Worm (Caenorhabditis elegans) whole organism, late embryonic: ENCODE results near the gene best-16.
A peak's percentile ranks its signal among the peaks of the same experiment; 100 is the strongest.

Experiments
- C08G9.2 ChIP-seq: sonication (generic microtip); optimal IDR thresholded peaks from 2 replicates; lab custom pipeline; 2016; ENCODE audit warnings: mild to moderate bottlenecking, missing genetic modification characterization, moderate library complexity, missing compliant biosample characterization
- C38D4.7 ChIP-seq: fragments of 200-800 bp; sonication (Bioruptor generic); optimal IDR thresholded peaks from 2 replicates; lab custom pipeline; 2018; ENCODE audit warnings: mild to moderate bottlenecking, missing genetic modification characterization, moderate library complexity, missing compliant biosample characterization
- F13H6.1 ChIP-seq: sonication (generic microtip); optimal IDR thresholded peaks from 2 replicates; lab custom pipeline; 2016; ENCODE audit warnings: missing genetic modification characterization, missing compliant biosample characterization
- K02D7.2 ChIP-seq: sonication (generic microtip); optimal IDR thresholded peaks from 2 replicates; lab custom pipeline; 2017; ENCODE audit warnings: mild to moderate bottlenecking, missing genetic modification characterization, missing compliant biosample characterization
- Y22D7AL.16 ChIP-seq: sonication (generic microtip); optimal IDR thresholded peaks from 2 replicates; lab custom pipeline; 2016; ENCODE audit warnings: missing genetic modification characterization, missing compliant biosample characterization
- ahr-1 ChIP-seq: sonication (generic microtip); optimal IDR thresholded peaks from 2 replicates; lab custom pipeline; 2016; ENCODE audit warnings: missing genetic modification characterization, missing compliant biosample characterization
- ceh-14 ChIP-seq: sonication (generic microtip); optimal IDR thresholded peaks from 2 replicates; lab custom pipeline; 2016; ENCODE audit warnings: missing genotype, missing genetic modification characterization, missing compliant biosample characterization
- ceh-18 ChIP-seq: sonication (generic microtip); optimal IDR thresholded peaks from 2 replicates; lab custom pipeline; 2016; ENCODE audit warnings: missing genetic modification characterization, missing compliant biosample characterization
- ceh-19 ChIP-seq: fragments of 200-800 bp; sonication (Bioruptor generic); optimal IDR thresholded peaks from 2 replicates; lab custom pipeline; 2018; ENCODE audit warnings: mild to moderate bottlenecking, missing genetic modification characterization, missing compliant biosample characterization
- ceh-2 ChIP-seq: sonication (generic microtip); optimal IDR thresholded peaks from 2 replicates; lab custom pipeline; 2016; ENCODE audit warnings: missing genotype, missing genetic modification characterization, missing compliant biosample characterization
- ceh-22 ChIP-seq: sonication (generic microtip); optimal IDR thresholded peaks from 2 replicates; lab custom pipeline; 2017; ENCODE audit warnings: missing biosample characterization, missing genetic modification characterization
- ceh-24 ChIP-seq: sonication (generic microtip); optimal IDR thresholded peaks from 2 replicates; lab custom pipeline; 2016; ENCODE audit warnings: mild to moderate bottlenecking, missing genetic modification characterization, missing compliant biosample characterization
- ceh-30 ChIP-seq: fragments of 150-350 bp; optimal IDR thresholded peaks from 2 replicates; lab custom pipeline; 2014; ENCODE audit warnings: missing biosample characterization, missing genetic modification characterization
- ceh-31 ChIP-seq: sonication (generic microtip); optimal IDR thresholded peaks from 2 replicates; lab custom pipeline; 2016; ENCODE audit warnings: missing genetic modification characterization, missing compliant biosample characterization
- ceh-34 ChIP-seq: sonication (generic microtip); optimal IDR thresholded peaks from 2 replicates; lab custom pipeline; 2016; ENCODE audit warnings: mild to moderate bottlenecking, missing genetic modification characterization, missing compliant biosample characterization
- ceh-45 ChIP-seq: fragments of 200-800 bp; sonication (Bioruptor generic); IDR thresholded peaks from 2 replicates; pipeline ENCODE4 v1.3.6; 2022; ENCODE audit warnings: missing genetic modification reagents, missing genetic modification characterization, missing compliant biosample characterization
- ceh-48 ChIP-seq: sonication (generic microtip); optimal IDR thresholded peaks from 2 replicates; lab custom pipeline; 2016; ENCODE audit warnings: missing genetic modification characterization, inconsistent platforms, missing compliant biosample characterization
- ceh-6 ChIP-seq: fragments of 200-800 bp; sonication (Bioruptor generic); optimal IDR thresholded peaks from 2 replicates; lab custom pipeline; 2018; ENCODE audit warnings: mild to moderate bottlenecking, missing genetic modification characterization, missing compliant biosample characterization
- ceh-9 ChIP-seq: sonication (generic microtip); optimal IDR thresholded peaks from 2 replicates; lab custom pipeline; 2016; ENCODE audit warnings: mild to moderate bottlenecking, missing genetic modification characterization, inconsistent platforms, missing compliant biosample characterization
- che-1 ChIP-seq: sonication (generic microtip); optimal IDR thresholded peaks from 2 replicates; lab custom pipeline; 2016; ENCODE audit warnings: mild to moderate bottlenecking, missing genetic modification characterization, missing compliant biosample characterization
- dmd-4 ChIP-seq: sonication (generic microtip); optimal IDR thresholded peaks from 2 replicates; lab custom pipeline; 2016; ENCODE audit warnings: borderline replicate concordance, missing genetic modification characterization, missing compliant biosample characterization
- elt-2 ChIP-seq: sonication (generic microtip); optimal IDR thresholded peaks from 2 replicates; lab custom pipeline; 2016; ENCODE audit warnings: missing genetic modification reagents, missing genetic modification characterization, missing compliant biosample characterization
- ets-4 ChIP-seq: sonication (generic microtip); optimal IDR thresholded peaks from 2 replicates; lab custom pipeline; 2016; ENCODE audit warnings: missing genetic modification characterization, missing compliant biosample characterization
- fkh-6 ChIP-seq: sonication (generic microtip); optimal IDR thresholded peaks from 2 replicates; lab custom pipeline; 2016; ENCODE audit warnings: missing genetic modification characterization, missing compliant biosample characterization
- gmeb-2 ChIP-seq: sonication (generic microtip); optimal IDR thresholded peaks from 2 replicates; lab custom pipeline; 2016; ENCODE audit warnings: missing genetic modification characterization, inconsistent platforms, missing compliant biosample characterization
- hlh-13 ChIP-seq: fragments of 200-800 bp; sonication (Bioruptor generic); optimal IDR thresholded peaks from 2 replicates; lab custom pipeline; 2018; ENCODE audit warnings: mild to moderate bottlenecking, missing genetic modification characterization, missing compliant biosample characterization
- hlh-15 ChIP-seq: sonication (generic microtip); optimal IDR thresholded peaks from 2 replicates; lab custom pipeline; 2016; ENCODE audit warnings: missing genetic modification characterization, missing compliant biosample characterization
- hlh-6 ChIP-seq: sonication (generic microtip); optimal IDR thresholded peaks from 2 replicates; lab custom pipeline; 2016; ENCODE audit warnings: missing genotype, missing genetic modification characterization, missing compliant biosample characterization
- lim-6 ChIP-seq: sonication (generic microtip); optimal IDR thresholded peaks from 2 replicates; lab custom pipeline; 2016; ENCODE audit warnings: missing genetic modification characterization, missing compliant biosample characterization
- madf-2 ChIP-seq: sonication (generic microtip); optimal IDR thresholded peaks from 2 replicates; lab custom pipeline; 2017; ENCODE audit warnings: missing genetic modification characterization, missing compliant biosample characterization
- mec-3 ChIP-seq: sonication (generic microtip); optimal IDR thresholded peaks from 2 replicates; lab custom pipeline; 2016; ENCODE audit warnings: borderline replicate concordance, missing genetic modification characterization, missing compliant biosample characterization
- nfya-1 ChIP-seq: sonication (generic microtip); optimal IDR thresholded peaks from 2 replicates; lab custom pipeline; 2017; ENCODE audit warnings: missing genetic modification characterization, mild to moderate bottlenecking, missing compliant biosample characterization, antibody characterized with exemption, moderate library complexity
- npax-4 ChIP-seq: sonication (generic microtip); optimal IDR thresholded peaks from 2 replicates; lab custom pipeline; 2016; ENCODE audit warnings: missing genetic modification characterization, missing compliant biosample characterization
- odd-2 ChIP-seq: sonication (generic microtip); optimal IDR thresholded peaks from 2 replicates; lab custom pipeline; 2017; ENCODE audit warnings: antibody characterized with exemption, mild to moderate bottlenecking, missing genetic modification characterization, missing compliant biosample characterization
- pag-3 ChIP-seq: sonication (generic microtip); optimal IDR thresholded peaks from 2 replicates; lab custom pipeline; 2016; ENCODE audit warnings: missing compliant biosample characterization, missing genetic modification characterization, borderline replicate concordance
- pat-9 ChIP-seq: fragments of 200-800 bp; sonication (Bioruptor generic); optimal IDR thresholded peaks from 2 replicates; lab custom pipeline; 2018; ENCODE audit warnings: mild to moderate bottlenecking, missing genetic modification characterization, moderate library complexity, missing compliant biosample characterization
- pax-1 ChIP-seq: fragments of 150-350 bp; optimal IDR thresholded peaks from 2 replicates; lab custom pipeline; 2014; ENCODE audit warnings: missing biosample characterization, missing genetic modification characterization
- pros-1 ChIP-seq: fragments of 150-350 bp; optimal IDR thresholded peaks from 2 replicates; lab custom pipeline; 2014; ENCODE audit warnings: missing biosample characterization, missing genetic modification reagents, missing genetic modification characterization
- ref-2 ChIP-seq: sonication (generic microtip); optimal IDR thresholded peaks from 2 replicates; lab custom pipeline; 2016; ENCODE audit warnings: missing genetic modification characterization, missing compliant biosample characterization
- sdc-2 ChIP-seq: sonication (generic microtip); optimal IDR thresholded peaks from 2 replicates; lab custom pipeline; 2016; ENCODE audit warnings: missing genotype, missing genetic modification characterization, missing compliant biosample characterization
- sox-2 ChIP-seq: fragments of 200-800 bp; sonication (Bioruptor generic); IDR thresholded peaks from 2 replicates; pipeline ENCODE4 v1.3.6; 2022; ENCODE audit warnings: missing genetic modification reagents, missing genetic modification characterization, missing compliant biosample characterization
- syd-9 ChIP-seq: sonication (generic microtip); optimal IDR thresholded peaks from 2 replicates; lab custom pipeline; 2016; ENCODE audit warnings: mild to moderate bottlenecking, missing genetic modification characterization, moderate library complexity, missing compliant biosample characterization
- tbx-2 ChIP-seq: sonication (generic microtip); optimal IDR thresholded peaks from 2 replicates; lab custom pipeline; 2016; ENCODE audit warnings: missing genetic modification characterization, missing compliant biosample characterization
- tbx-7 ChIP-seq: sonication (generic microtip); optimal IDR thresholded peaks from 2 replicates; lab custom pipeline; 2016; ENCODE audit warnings: missing genotype, missing genetic modification characterization, missing compliant biosample characterization
- ttx-3 ChIP-seq: sonication (generic microtip); optimal IDR thresholded peaks from 2 replicates; lab custom pipeline; 2016; ENCODE audit warnings: missing genetic modification reagents, missing genetic modification characterization, missing compliant biosample characterization
- unc-3 ChIP-seq, 2 experiments: fragments of 200-800 bp in 1 of 2; sonication (Bioruptor generic) in 1 of 2; sonication (generic microtip) in 1 of 2; conservative IDR thresholded peaks in 1 of 2; optimal IDR thresholded peaks in 1 of 2; 2 replicates each; pipeline versions ENCODE4 v1.3.6 to Lab custom; 2016 to 2022; ENCODE audit warnings: missing compliant biosample characterization in 2 of 2, missing genetic modification characterization in 2 of 2, missing genetic modification reagents in 1 of 2
- unc-42 ChIP-seq: sonication (generic microtip); optimal IDR thresholded peaks from 2 replicates; lab custom pipeline; 2016; ENCODE audit warnings: missing genotype, missing genetic modification characterization, missing compliant biosample characterization
- unc-55 ChIP-seq: sonication (generic microtip); optimal IDR thresholded peaks from 2 replicates; lab custom pipeline; 2017; ENCODE audit warnings: missing biosample characterization, missing genetic modification reagents, missing genetic modification characterization
- ztf-16 ChIP-seq: sonication (generic microtip); optimal IDR thresholded peaks from 2 replicates; lab custom pipeline; 2017; ENCODE audit warnings: missing genetic modification characterization, missing compliant biosample characterization

Gene best-16

DNA sequence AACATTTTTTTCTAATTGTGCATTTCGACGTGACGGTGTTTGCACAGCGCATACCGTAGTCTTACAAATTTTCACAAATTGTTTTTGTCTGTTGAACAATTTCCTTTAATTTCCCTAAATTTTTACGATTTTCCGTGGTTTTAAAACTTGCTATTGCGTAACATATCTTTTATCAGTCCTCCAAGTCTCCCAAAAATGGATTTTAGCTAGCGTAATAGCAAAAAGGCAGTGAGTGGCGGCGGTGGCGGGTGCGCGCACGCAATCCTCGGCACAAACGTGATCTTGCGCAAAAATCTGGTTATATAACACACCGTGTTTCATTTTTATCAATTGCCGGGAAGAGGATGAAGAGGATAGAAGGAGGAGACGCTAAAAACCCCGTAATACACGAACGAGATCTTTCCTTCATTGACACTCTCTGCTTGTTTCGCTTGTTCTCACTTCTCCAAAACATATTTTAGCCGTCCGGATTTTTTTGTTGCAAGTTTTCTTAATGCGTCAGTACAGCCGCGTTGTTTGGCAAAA, 40.7 kb upstream of the best-16 start:
- TF ChIP-seq fkh-6 (tag; lab: Kevin White, UChicago) (no peak), ceh-9 (tag; lab: Kevin White, UChicago) (no peak), pag-3 (tag; lab: Kevin White, UChicago) (no peak), hlh-15 (tag; lab: Kevin White, UChicago) (no peak), dmd-4 (tag; lab: Kevin White, UChicago) (no peak), unc-55 (GFP tag; lab: Kevin White, UChicago) (no peak), ceh-24 (no peak), pax-1 (tag; lab: Kevin White, UChicago) (no peak), npax-4 (tag; lab: Kevin White, UChicago) (no peak), ceh-31 (no peak), ceh-48 (tag; lab: Kevin White, UChicago) (no peak), elt-2 (no peak)

DNA sequence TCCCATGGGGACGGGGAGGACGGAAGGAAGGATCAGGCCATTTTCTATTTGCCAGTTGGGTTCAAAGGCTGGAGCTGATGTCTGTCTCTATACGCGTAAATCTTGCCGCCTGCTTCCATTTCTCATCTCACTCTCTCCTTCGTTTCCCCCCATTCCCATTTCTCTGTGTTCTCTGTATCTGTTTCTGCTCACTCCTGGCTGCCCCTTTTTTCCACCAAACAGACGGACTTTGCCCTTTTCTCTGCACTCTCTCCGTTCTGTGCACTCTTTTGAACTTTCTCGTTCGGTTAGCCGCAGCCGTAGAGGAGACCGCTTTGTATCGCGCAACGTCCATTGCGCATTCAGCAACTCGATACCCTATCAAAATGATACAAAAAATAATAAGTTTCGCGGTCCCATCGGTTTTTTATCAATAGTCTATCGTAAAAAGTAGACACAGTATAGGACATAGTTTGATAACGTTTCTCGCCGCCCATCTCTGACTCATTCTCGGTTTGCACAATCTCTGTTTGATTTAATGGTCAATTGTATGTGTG, 39.8 kb upstream of the best-16 start:
- TF ChIP-seq hlh-6 (tag; lab: Kevin White, UChicago) = peak; percentile 27
- no peak for TF ChIP-seq madf-2 (tag; lab: Kevin White, UChicago)
- TF ChIP-seq gmeb-2 (tag; lab: Kevin White, UChicago) = no peak
- TF ChIP-seq nfya-1 (tag; lab: Kevin White, UChicago) = peak; percentile 80
- no peak for TF ChIP-seq pros-1 (tag; lab: Kevin White, UChicago)
- peak; percentile 50 for TF ChIP-seq ceh-14 (tag; lab: Kevin White, UChicago)
- TF ChIP-seq fkh-6 (tag; lab: Kevin White, UChicago) = peak; percentile 50
- TF ChIP-seq C38D4.7 (GFP tag; lab: Kevin White, UChicago) = no peak
- peak; percentile 6 for TF ChIP-seq ztf-16
- TF ChIP-seq Y22D7AL.16 = no peak
- peak; percentile 28 for TF ChIP-seq ceh-30 (tag; lab: Kevin White, UChicago)
- peak; percentile 12 for TF ChIP-seq ets-4 (tag; lab: Kevin White, UChicago)
- no peak for TF ChIP-seq sox-2 (GFP tag; lab: Robert Waterston, UW)
- peak; percentile 80 for TF ChIP-seq ceh-31
- no peak for TF ChIP-seq ceh-22 (tag; lab: Kevin White, UChicago)
- peak; percentile 70 for TF ChIP-seq tbx-2 (tag; lab: Kevin White, UChicago)
- TF ChIP-seq ceh-45 (GFP tag; lab: Robert Waterston, UW) = no peak
- no peak for TF ChIP-seq mec-3 (tag; lab: Kevin White, UChicago)
- TF ChIP-seq ceh-2 (tag; lab: Kevin White, UChicago) = peak; percentile 9
- TF ChIP-seq F13H6.1 (tag; lab: Kevin White, UChicago) = peak; percentile 52
- TF ChIP-seq ceh-34 = peak; percentile 83
- peak; percentile 52 for TF ChIP-seq unc-55 (GFP tag; lab: Kevin White, UChicago)
- TF ChIP-seq hlh-13 = no peak
- TF ChIP-seq unc-3 (GFP tag; conservative IDR thresholded peaks at IDR 0.05; lab: Robert Waterston, UW) = no peak
- TF ChIP-seq unc-3 (tag; optimal IDR thresholded peaks at IDR 0.05; lab: Kevin White, UChicago) = no peak
- TF ChIP-seq ceh-6 = no peak
- TF ChIP-seq ttx-3 = no peak
- TF ChIP-seq K02D7.2 = no peak
- no peak for TF ChIP-seq odd-2 (tag; lab: Kevin White, UChicago)
- TF ChIP-seq pat-9 (tag; lab: Kevin White, UChicago) = no peak
- TF ChIP-seq C08G9.2 (tag; lab: Kevin White, UChicago) = peak; percentile 45
- peak; percentile 45 for TF ChIP-seq ref-2 (tag; lab: Kevin White, UChicago)
- TF ChIP-seq ceh-19 (GFP tag; lab: Kevin White, UChicago) = peak; percentile 43
- TF ChIP-seq sdc-2 = peak; percentile 47
- peak; percentile 51 for TF ChIP-seq unc-42
- TF ChIP-seq lim-6 (tag; lab: Kevin White, UChicago) = no peak
- peak; percentile 67 for TF ChIP-seq dmd-4 (tag; lab: Kevin White, UChicago)
- TF ChIP-seq ahr-1 (tag; lab: Kevin White, UChicago) = no peak
- peak; percentile 96 for TF ChIP-seq elt-2
- peak; percentile 39 for TF ChIP-seq syd-9 (tag; lab: Kevin White, UChicago)
- TF ChIP-seq ceh-18 (tag; lab: Kevin White, UChicago) = peak; percentile 75
- peak; percentile 6 for TF ChIP-seq tbx-7 (tag; lab: Kevin White, UChicago)
- TF ChIP-seq pax-1 (tag; lab: Kevin White, UChicago) = no peak
- no peak for TF ChIP-seq che-1 (tag; lab: Kevin White, UChicago)
